Fruit fly (Drosophila melanogaster): Measurements from ENCODE around the gene Indy.

dm6 chr3L:18782653-18783052 is 63.4 kb downstream of the Indy start:
- TF ChIP-seq CG8478 (optimal IDR thresholded peaks at IDR 0.05) (no peak), CTCF (optimal IDR thresholded peaks at IDR 0.05) (no peak)
